Worm (Caenorhabditis elegans) whole organism, L1 larva: ENCODE results near the gene Y48E1B.17.

Experiments
- C04F5.9 ChIP-seq: sonication (generic microtip); optimal IDR thresholded peaks from 2 replicates; lab custom pipeline; 2016; ENCODE audit warnings: missing genetic modification characterization, missing compliant biosample characterization
- C16A3.4 ChIP-seq: fragments of 150-350 bp; optimal IDR thresholded peaks from 2 replicates; lab custom pipeline; 2014; ENCODE audit warnings: missing biosample characterization, missing genetic modification characterization
- aha-1 ChIP-seq: fragments of 150-350 bp; optimal IDR thresholded peaks from 2 replicates; lab custom pipeline; 2014; ENCODE audit warnings: missing biosample characterization, missing genetic modification characterization
- alr-1 ChIP-seq: fragments of 200-800 bp; sonication (Bioruptor generic); optimal IDR thresholded peaks from 2 replicates; lab custom pipeline; 2018; ENCODE audit warnings: borderline replicate concordance, mild to moderate bottlenecking, missing genetic modification characterization, missing compliant biosample characterization
- aly-2 ChIP-seq: fragments of 150-350 bp; optimal IDR thresholded peaks from 2 replicates; lab custom pipeline; 2014; ENCODE audit warnings: missing biosample characterization, missing genetic modification characterization
- blmp-1 ChIP-seq: fragments of 150-350 bp; optimal IDR thresholded peaks from 2 replicates; lab custom pipeline; 2014; ENCODE audit warnings: missing biosample characterization, missing genetic modification characterization
- ceh-63 ChIP-seq: fragments of 200-800 bp; sonication (Bioruptor generic); optimal IDR thresholded peaks from 2 replicates; lab custom pipeline; 2018; ENCODE audit warnings: mild to moderate bottlenecking, missing genetic modification characterization, missing compliant biosample characterization
- ceh-8 ChIP-seq: fragments of 200-800 bp; sonication (Bioruptor generic); optimal IDR thresholded peaks from 2 replicates; lab custom pipeline; 2018; ENCODE audit warnings: mild to moderate bottlenecking, missing genetic modification characterization, moderate library complexity, missing compliant biosample characterization
- ceh-88 ChIP-seq: fragments of 200-800 bp; sonication (Bioruptor generic); IDR thresholded peaks from 2 replicates; pipeline ENCODE4 v1.3.6; 2022; ENCODE audit warnings: missing genetic modification characterization, missing compliant biosample characterization
- ceh-90 ChIP-seq: sonication (generic microtip); optimal IDR thresholded peaks from 2 replicates; lab custom pipeline; 2016; ENCODE audit warnings: missing genetic modification characterization, missing compliant biosample characterization
- dpl-1 ChIP-seq, 3 experiments: fragments of 150-350 bp in 2 of 3; sonication (generic microtip) in 1 of 3; optimal IDR thresholded peaks; 2 replicates each; lab custom pipeline; 2014 to 2017; ENCODE audit warnings: missing biosample characterization in 3 of 3, missing genetic modification characterization in 3 of 3, missing genetic modification reagents in 3 of 3
- dsc-1 ChIP-seq: sonication (generic microtip); optimal IDR thresholded peaks from 2 replicates; lab custom pipeline; 2016; ENCODE audit warnings: mild to moderate bottlenecking, missing genetic modification characterization, missing compliant biosample characterization
- efl-3 ChIP-seq: fragments of 200-800 bp; sonication (Bioruptor generic); optimal IDR thresholded peaks from 2 replicates; lab custom pipeline; 2018; ENCODE audit warnings: mild to moderate bottlenecking, missing genetic modification characterization, missing compliant biosample characterization
- egl-13 ChIP-seq: sonication (generic microtip); optimal IDR thresholded peaks from 2 replicates; lab custom pipeline; 2016; ENCODE audit warnings: missing genotype, missing genetic modification reagents, missing genetic modification characterization, missing compliant biosample characterization
- egl-27 ChIP-seq, 2 experiments: fragments of 150-350 bp in 1 of 2; sonication (generic microtip); optimal IDR thresholded peaks; 3 replicates each; lab custom pipeline; 2017 to 2018; ENCODE audit warnings: missing biosample characterization in 2 of 2, missing genetic modification characterization in 2 of 2, missing genetic modification reagents in 2 of 2
- elt-3 ChIP-seq, 6 experiments: fragments of 150-350 bp in 1 of 6; sonication (generic microtip); optimal IDR thresholded peaks; 2 replicates each; lab custom pipeline; 2017 to 2018; ENCODE audit warnings: missing biosample characterization in 6 of 6, missing genetic modification characterization in 6 of 6, inconsistent platforms in 1 of 6
- ets-5 ChIP-seq: fragments of 200-800 bp; sonication (Bioruptor generic); IDR thresholded peaks from 2 replicates; pipeline ENCODE4 v1.3.6; 2022; ENCODE audit warnings: missing genetic modification characterization, missing compliant biosample characterization
- grh-1 ChIP-seq: fragments of 200-800 bp; sonication (Bioruptor generic); IDR thresholded peaks from 2 replicates; pipeline ENCODE4 v1.3.6; 2022; ENCODE audit warnings: missing genetic modification reagents, missing genetic modification characterization, missing compliant biosample characterization
- hpl-2 ChIP-seq: fragments of 150-350 bp; optimal IDR thresholded peaks from 2 replicates; lab custom pipeline; 2014; ENCODE audit warnings: missing biosample characterization, missing genetic modification reagents, missing genetic modification characterization
- irx-1 ChIP-seq: sonication (generic microtip); optimal IDR thresholded peaks from 2 replicates; lab custom pipeline; 2016; ENCODE audit warnings: missing genetic modification characterization, missing compliant biosample characterization
- isw-1 ChIP-seq: fragments of 200-800 bp; sonication (Bioruptor generic); IDR thresholded peaks from 2 replicates; pipeline ENCODE4 v1.3.6; 2022; ENCODE audit warnings: missing genetic modification characterization, missing compliant biosample characterization
- jun-1 ChIP-seq: fragments of 150-350 bp; optimal IDR thresholded peaks from 2 replicates; lab custom pipeline; 2014; ENCODE audit warnings: missing biosample characterization, missing genetic modification reagents, missing genetic modification characterization
- lin-15B ChIP-seq: fragments of 150-350 bp; sonication (generic microtip); optimal IDR thresholded peaks from 3 replicates; lab custom pipeline; 2014; ENCODE audit warnings: missing biosample characterization, missing genetic modification characterization
- lin-35 ChIP-seq, 2 experiments: fragments of 150-350 bp; optimal IDR thresholded peaks; 2 replicates each; lab custom pipeline; 2014; ENCODE audit warnings: missing biosample characterization in 2 of 2, missing genetic modification characterization in 2 of 2, missing genetic modification reagents in 2 of 2
- lin-39 ChIP-seq: fragments of 150-350 bp; optimal IDR thresholded peaks from 2 replicates; lab custom pipeline; 2014; ENCODE audit warnings: missing biosample characterization, missing genetic modification reagents, missing genetic modification characterization
- lir-3 ChIP-seq: sonication (generic microtip); optimal IDR thresholded peaks from 2 replicates; lab custom pipeline; 2016; ENCODE audit warnings: mild to moderate bottlenecking, missing genetic modification characterization, moderate library complexity, missing compliant biosample characterization; ENCODE audit not compliant: poor library complexity
- mep-1 ChIP-seq: fragments of 150-350 bp; optimal IDR thresholded peaks from 2 replicates; lab custom pipeline; 2014; ENCODE audit warnings: missing biosample characterization, missing genetic modification characterization
- nhr-20 ChIP-seq: sonication (generic microtip); optimal IDR thresholded peaks from 2 replicates; lab custom pipeline; 2016; ENCODE audit warnings: mild to moderate bottlenecking, missing genetic modification characterization, missing compliant biosample characterization
- nhr-28 ChIP-seq: fragments of 150-350 bp; optimal IDR thresholded peaks from 2 replicates; lab custom pipeline; 2014; ENCODE audit warnings: missing biosample characterization, missing genetic modification characterization
- nhr-71 ChIP-seq: sonication (generic microtip); optimal IDR thresholded peaks from 2 replicates; lab custom pipeline; 2016; ENCODE audit warnings: mild to moderate bottlenecking, missing genetic modification characterization, moderate library complexity, missing compliant biosample characterization
- nhr-77 ChIP-seq: fragments of 150-350 bp; optimal IDR thresholded peaks from 2 replicates; lab custom pipeline; 2014; ENCODE audit warnings: missing biosample characterization, missing genetic modification characterization
- nhr-85 ChIP-seq: sonication (generic microtip); peaks from one replicate; lab custom pipeline; 2016; ENCODE audit warnings: missing genetic modification characterization, inconsistent platforms, missing compliant biosample characterization
- nhr-90 ChIP-seq: sonication (generic microtip); optimal IDR thresholded peaks from 2 replicates; lab custom pipeline; 2016; ENCODE audit warnings: mild to moderate bottlenecking, missing genetic modification characterization, missing compliant biosample characterization; ENCODE audit not compliant: poor library complexity
- pax-3 ChIP-seq: fragments of 200-800 bp; sonication (Bioruptor generic); optimal IDR thresholded peaks from 2 replicates; lab custom pipeline; 2018; ENCODE audit warnings: mild to moderate bottlenecking, missing genetic modification characterization, moderate library complexity, missing compliant biosample characterization
- pqm-1 ChIP-seq: sonication (generic microtip); optimal IDR thresholded peaks from 3 replicates; lab custom pipeline; 2017; ENCODE audit warnings: missing biosample characterization, missing genetic modification characterization
- rnt-1 ChIP-seq: sonication (generic microtip); optimal IDR thresholded peaks from 2 replicates; lab custom pipeline; 2016; ENCODE audit warnings: mild to moderate bottlenecking, missing genetic modification characterization, moderate library complexity, missing compliant biosample characterization
- skn-1 ChIP-seq: fragments of 150-350 bp; optimal IDR thresholded peaks from 2 replicates; lab custom pipeline; 2014; ENCODE audit warnings: missing biosample characterization, missing genetic modification characterization
- snpc-4 ChIP-seq: fragments of 150-350 bp; optimal IDR thresholded peaks from 2 replicates; lab custom pipeline; 2014; ENCODE audit warnings: missing biosample characterization, missing genetic modification characterization
- snu-23 ChIP-seq: sonication (generic microtip); optimal IDR thresholded peaks from 2 replicates; lab custom pipeline; 2016; ENCODE audit warnings: missing genetic modification characterization, missing compliant biosample characterization
- swsn-7 ChIP-seq: sonication (generic microtip); optimal IDR thresholded peaks from 2 replicates; lab custom pipeline; 2016; ENCODE audit warnings: missing genetic modification characterization, missing compliant biosample characterization
- unc-130 ChIP-seq: fragments of 150-350 bp; optimal IDR thresholded peaks from 2 replicates; lab custom pipeline; 2017; ENCODE audit warnings: missing biosample characterization, missing genetic modification characterization, inconsistent platforms
- unc-62 ChIP-seq: fragments of 150-350 bp; optimal IDR thresholded peaks from 2 replicates; lab custom pipeline; 2014; ENCODE audit warnings: missing biosample characterization, missing genetic modification reagents, missing genetic modification characterization
- unc-98 ChIP-seq: fragments of 200-800 bp; sonication (Bioruptor generic); IDR thresholded peaks from 2 replicates; pipeline ENCODE4 v1.3.6; 2022; ENCODE audit warnings: missing genetic modification characterization, missing compliant biosample characterization
- vab-15 ChIP-seq: sonication (generic microtip); optimal IDR thresholded peaks from 2 replicates; lab custom pipeline; 2017; ENCODE audit warnings: missing genotype, mild to moderate bottlenecking, missing genetic modification characterization, missing compliant biosample characterization
- xbp-1 ChIP-seq: sonication (generic microtip); optimal IDR thresholded peaks from 2 replicates; lab custom pipeline; 2016; ENCODE audit warnings: missing genetic modification characterization, missing compliant biosample characterization
- zag-1 ChIP-seq: fragments of 150-350 bp; optimal IDR thresholded peaks from 2 replicates; lab custom pipeline; 2014; ENCODE audit warnings: missing biosample characterization, missing genetic modification characterization
- zip-4 ChIP-seq: fragments of 200-800 bp; sonication (Bioruptor generic); optimal IDR thresholded peaks from 2 replicates; lab custom pipeline; 2018; ENCODE audit warnings: mild to moderate bottlenecking, missing genetic modification characterization, moderate library complexity, missing compliant biosample characterization
- ztf-11 ChIP-seq, 2 experiments: sonication (generic microtip); optimal IDR thresholded peaks; 2 replicates each; lab custom pipeline; 2016 to 2017; ENCODE audit warnings: missing genetic modification characterization in 2 of 2, missing biosample characterization in 1 of 2, missing compliant biosample characterization in 1 of 2

The Y48E1B.17 gene

ce11 chrII:13575018-13575948, 34.4 kb upstream of the Y48E1B.17 start, which contains the start of the genes mrpl-37 and lin-38 (continued):
- peak; percentile 28 for TF ChIP-seq jun-1
- TF ChIP-seq dpl-1 (GFP tag; optimal IDR thresholded peaks at IDR 0.05; lab: Kevin White, UChicago) = peak; percentile 58 to 77 (median 69)
- no peak for TF ChIP-seq egl-27 (tag; optimal IDR thresholded peaks at IDR 0.05; lab: Kevin White, UChicago)
- TF ChIP-seq xbp-1 (tag; lab: Kevin White, UChicago) = peak; percentile 54
- TF ChIP-seq lin-39 (tag; lab: Kevin White, UChicago) = no peak
- no peak for TF ChIP-seq dsc-1
- TF ChIP-seq irx-1 = no peak
- TF ChIP-seq blmp-1 (tag; lab: Kevin White, UChicago) = peak; percentile 23
- TF ChIP-seq C04F5.9 = no peak
- TF ChIP-seq zag-1 (tag; lab: Kevin White, UChicago) = no peak
- peak; percentile 80 to 83 for TF ChIP-seq lin-35 (GFP tag; optimal IDR thresholded peaks at IDR 0.05; lab: Kevin White, UChicago)
- TF ChIP-seq elt-3 (tag; optimal IDR thresholded peaks at IDR 0.05; lab: Kevin White, UChicago) = peak in 1 of 6 experiments; percentile 27
- peak; percentile 60 for TF ChIP-seq unc-130
- TF ChIP-seq unc-98 (GFP tag; lab: Robert Waterston, UW) = no peak; the same call in 1 of the 2 replicates
- no peak for TF ChIP-seq ets-5 (GFP tag; lab: Robert Waterston, UW)
- no peak for TF ChIP-seq vab-15 (tag; lab: Kevin White, UChicago)
- TF ChIP-seq isw-1 (GFP tag; lab: Robert Waterston, UW) = peak; percentile 32; the same call in 1 of the 2 replicates
- peak; percentile 97 for TF ChIP-seq lin-15B (tag; lab: Kevin White, UChicago)
- TF ChIP-seq mep-1 = peak; percentile 56
- TF ChIP-seq unc-62 (GFP tag; lab: Kevin White, UChicago) = no peak
- TF ChIP-seq nhr-28 = no peak
- peak; percentile 9 for TF ChIP-seq nhr-90 (tag; lab: Kevin White, UChicago)
- TF ChIP-seq pax-3 (tag; lab: Kevin White, UChicago) = no peak
- TF ChIP-seq ceh-8 (GFP tag; lab: Kevin White, UChicago) = no peak
- peak; percentile 48 for TF ChIP-seq snpc-4 (tag; lab: Kevin White, UChicago)
- no peak for TF ChIP-seq aly-2
- no peak for TF ChIP-seq swsn-7 (tag; lab: Kevin White, UChicago)
- TF ChIP-seq ztf-11 (tag; optimal IDR thresholded peaks at IDR 0.05; lab: Kevin White, UChicago) = no peak
- no peak for TF ChIP-seq grh-1 (GFP tag; lab: Robert Waterston, UW)
- no peak for TF ChIP-seq nhr-20 (tag; lab: Kevin White, UChicago)
- TF ChIP-seq hpl-2 (GFP tag; lab: Kevin White, UChicago) = no peak
- no peak for TF ChIP-seq ceh-63 (GFP tag; lab: Kevin White, UChicago)
- no peak for TF ChIP-seq nhr-71
- TF ChIP-seq nhr-85 = peak; percentile 41
- TF ChIP-seq zip-4 (GFP tag; lab: Kevin White, UChicago) = no peak
- peak; percentile 91 for TF ChIP-seq nhr-77
- no peak for TF ChIP-seq rnt-1 (tag; lab: Kevin White, UChicago)
- no peak for TF ChIP-seq alr-1 (tag; lab: Kevin White, UChicago)
- TF ChIP-seq aha-1 (tag; lab: Kevin White, UChicago) = no peak
- no peak for TF ChIP-seq ceh-90 (tag; lab: Kevin White, UChicago)
- TF ChIP-seq skn-1 (tag; lab: Kevin White, UChicago) = peak; percentile 84
- TF ChIP-seq ceh-88 (GFP tag; lab: Robert Waterston, UW) = peak; percentile 38; the same call in 1 of the 2 replicates
- peak; percentile 35 for TF ChIP-seq egl-13 (tag; lab: Kevin White, UChicago)
- TF ChIP-seq snu-23 (GFP tag; lab: Kevin White, UChicago) = peak; percentile 78
- no peak for TF ChIP-seq efl-3 (GFP tag; lab: Kevin White, UChicago)
- TF ChIP-seq lir-3 (tag; lab: Kevin White, UChicago) = no peak
- peak; percentile 78 for TF ChIP-seq C16A3.4 (tag; lab: Kevin White, UChicago)
- TF ChIP-seq pqm-1 (tag; lab: Kevin White, UChicago) = no peak
- TF ChIP-seq, all 84 proteins: peak for 28
